Worm (Caenorhabditis elegans) whole organism, L4 larva: ENCODE results near the gene F07C6.3.

Source experiments
- F26F4.8 ChIP-seq: fragments of 200-800 bp; sonication (Bioruptor generic); conservative IDR thresholded peaks from 2 replicates; pipeline ENCODE4 v1.3.6; 2022; ENCODE audit warnings: missing genetic modification characterization, missing compliant biosample characterization
- F37D6.2 ChIP-seq: sonication (generic microtip); optimal IDR thresholded peaks from 2 replicates; lab custom pipeline; 2016; ENCODE audit warnings: mild to moderate bottlenecking, missing genetic modification characterization, missing compliant biosample characterization
- F49E8.2 ChIP-seq: sonication (generic microtip); optimal IDR thresholded peaks from 2 replicates; lab custom pipeline; 2016; ENCODE audit warnings: missing compliant biosample characterization, mild to moderate bottlenecking, missing genetic modification characterization, borderline replicate concordance
- R02D3.7 ChIP-seq: fragments of 150-350 bp; sonication (generic microtip); optimal IDR thresholded peaks from 3 replicates; lab custom pipeline; 2014; ENCODE audit warnings: missing biosample characterization, missing genetic modification characterization
- T20F7.1 ChIP-seq: fragments of 200-800 bp; sonication (Bioruptor generic); optimal IDR thresholded peaks from 2 replicates; lab custom pipeline; 2018; ENCODE audit warnings: mild to moderate bottlenecking, missing genetic modification characterization, missing compliant biosample characterization
- T26A8.4 ChIP-seq: fragments of 200-800 bp; sonication (Bioruptor generic); IDR thresholded peaks from 2 replicates; pipeline ENCODE4 v1.3.6; 2022; ENCODE audit warnings: missing genetic modification characterization, missing compliant biosample characterization
- ZK546.5 ChIP-seq, 2 experiments: sonication (generic microtip); optimal IDR thresholded peaks; 2 replicates each; lab custom pipeline; 2017; ENCODE audit warnings: missing biosample characterization in 2 of 2, missing genetic modification characterization in 2 of 2
- ceh-20 ChIP-seq: fragments of 200-800 bp; sonication (Bioruptor generic); IDR thresholded peaks from 2 replicates; pipeline ENCODE4 v1.3.6; 2022; ENCODE audit warnings: missing genetic modification reagents, missing genetic modification characterization, missing compliant biosample characterization
- cey-2 ChIP-seq: sonication (generic microtip); optimal IDR thresholded peaks from 3 replicates; lab custom pipeline; 2017; ENCODE audit warnings: missing genetic modification characterization, mild to moderate bottlenecking, missing compliant biosample characterization, antibody characterized with exemption, borderline replicate concordance; ENCODE audit not compliant: insufficient read depth
- daf-16 ChIP-seq, 3 experiments: sonication (generic microtip); optimal IDR thresholded peaks; 2 replicates each; lab custom pipeline; 2016 to 2017; ENCODE audit warnings: missing genetic modification characterization in 3 of 3, missing genetic modification reagents in 3 of 3, mild to moderate bottlenecking in 2 of 3, missing compliant biosample characterization in 2 of 3, missing biosample characterization in 1 of 3, moderate library complexity in 1 of 3
- daf-19 ChIP-seq: fragments of 200-800 bp; sonication (Bioruptor generic); conservative IDR thresholded peaks from 2 replicates; pipeline ENCODE4 v1.3.6; 2022; ENCODE audit warnings: missing genetic modification characterization, missing compliant biosample characterization
- dmd-6 ChIP-seq: fragments of 200-800 bp; sonication (Bioruptor generic); IDR thresholded peaks from 2 replicates; pipeline ENCODE4 v1.3.6; 2022; ENCODE audit warnings: missing genetic modification reagents, missing genetic modification characterization, missing compliant biosample characterization
- dmd-8 ChIP-seq: fragments of 200-800 bp; sonication (Bioruptor generic); IDR thresholded peaks from 2 replicates; pipeline ENCODE4 v1.3.6; 2022; ENCODE audit warnings: missing genetic modification characterization, missing compliant biosample characterization
- dpl-1 ChIP-seq: fragments of 150-350 bp; optimal IDR thresholded peaks from 2 replicates; lab custom pipeline; 2014; ENCODE audit warnings: missing biosample characterization, missing genetic modification reagents, missing genetic modification characterization
- dve-1 ChIP-seq: sonication (generic microtip); optimal IDR thresholded peaks from 2 replicates; lab custom pipeline; 2017; ENCODE audit warnings: antibody characterized with exemption, mild to moderate bottlenecking, missing genetic modification characterization, missing compliant biosample characterization; ENCODE audit not compliant: insufficient read depth
- egl-43 ChIP-seq: fragments of 200-800 bp; sonication (Bioruptor generic); IDR thresholded peaks from 2 replicates; pipeline ENCODE4 v1.3.6; 2022; ENCODE audit warnings: missing genetic modification reagents, missing genetic modification characterization, missing compliant biosample characterization
- fos-1 ChIP-seq: fragments of 150-350 bp; optimal IDR thresholded peaks from 2 replicates; lab custom pipeline; 2014; ENCODE audit warnings: missing biosample characterization, missing genetic modification characterization
- hlh-11 ChIP-seq: fragments of 200-800 bp; sonication (Bioruptor generic); optimal IDR thresholded peaks from 2 replicates; lab custom pipeline; 2018; ENCODE audit warnings: mild to moderate bottlenecking, missing genetic modification characterization, missing compliant biosample characterization
- jun-1 ChIP-seq: fragments of 150-350 bp; optimal IDR thresholded peaks from 2 replicates; lab custom pipeline; 2014; ENCODE audit warnings: missing biosample characterization, missing genetic modification reagents, missing genetic modification characterization
- lin-1 ChIP-seq: fragments of 200-800 bp; sonication (Bioruptor generic); IDR thresholded peaks from 2 replicates; pipeline ENCODE4 v1.3.6; 2022; ENCODE audit warnings: missing genetic modification reagents, missing genetic modification characterization, missing compliant biosample characterization
- lin-15B ChIP-seq: fragments of 150-350 bp; sonication (generic microtip); optimal IDR thresholded peaks from 3 replicates; lab custom pipeline; 2014; ENCODE audit warnings: missing biosample characterization, missing genetic modification characterization
- lin-29 ChIP-seq: fragments of 200-800 bp; sonication (Bioruptor generic); IDR thresholded peaks from 2 replicates; pipeline ENCODE4 v1.3.6; 2022; ENCODE audit warnings: missing genetic modification reagents, missing genetic modification characterization, missing compliant biosample characterization
- lin-38 ChIP-seq: fragments of 200-800 bp; sonication (Bioruptor generic); IDR thresholded peaks from 2 replicates; pipeline ENCODE4 v1.3.6; 2022; ENCODE audit warnings: missing genetic modification reagents, missing genetic modification characterization, missing compliant biosample characterization
- lir-3 ChIP-seq: sonication (generic microtip); optimal IDR thresholded peaks from 2 replicates; lab custom pipeline; 2016; ENCODE audit warnings: mild to moderate bottlenecking, missing genetic modification characterization, missing compliant biosample characterization
- lsy-2 ChIP-seq, 2 experiments: fragments of 150-350 bp in 1 of 2; sonication (generic microtip) in 1 of 2; optimal IDR thresholded peaks; 2 replicates each; lab custom pipeline; 2014 to 2017; ENCODE audit warnings: missing biosample characterization in 2 of 2, missing genetic modification characterization in 2 of 2
- madf-5 ChIP-seq, 2 experiments: fragments of 200-800 bp; sonication (Bioruptor generic); IDR thresholded peaks; 2 replicates each; pipeline ENCODE4 v1.3.6; 2022; ENCODE audit warnings: missing compliant biosample characterization in 2 of 2, missing genetic modification characterization in 2 of 2
- mes-2 ChIP-seq: sonication (generic microtip); optimal IDR thresholded peaks from 2 replicates; lab custom pipeline; 2016; ENCODE audit warnings: missing genotype, mild to moderate bottlenecking, missing genetic modification characterization, missing compliant biosample characterization; ENCODE audit not compliant: poor library complexity, severe bottlenecking
- mxl-3 ChIP-seq: fragments of 200-800 bp; sonication (Bioruptor generic); optimal IDR thresholded peaks from 2 replicates; lab custom pipeline; 2018; ENCODE audit warnings: mild to moderate bottlenecking, missing genetic modification characterization, missing compliant biosample characterization
- nhr-10 ChIP-seq: fragments of 150-350 bp; optimal IDR thresholded peaks from 2 replicates; lab custom pipeline; 2014; ENCODE audit warnings: missing biosample characterization, missing genetic modification characterization
- nhr-102 ChIP-seq: sonication (generic microtip); optimal IDR thresholded peaks from 2 replicates; lab custom pipeline; 2016; ENCODE audit warnings: mild to moderate bottlenecking, missing genetic modification characterization, moderate library complexity, missing compliant biosample characterization
- nhr-11 ChIP-seq: fragments of 150-350 bp; optimal IDR thresholded peaks from 2 replicates; lab custom pipeline; 2014; ENCODE audit warnings: missing biosample characterization, missing genetic modification characterization
- nhr-111 ChIP-seq: fragments of 200-800 bp; sonication (Bioruptor generic); optimal IDR thresholded peaks from 2 replicates; lab custom pipeline; 2018; ENCODE audit warnings: mild to moderate bottlenecking, missing genetic modification characterization, missing compliant biosample characterization
- nhr-237 ChIP-seq: sonication (generic microtip); optimal IDR thresholded peaks from 2 replicates; lab custom pipeline; 2017; ENCODE audit warnings: missing biosample characterization, missing genetic modification characterization
- nhr-25 ChIP-seq: sonication (generic microtip); optimal IDR thresholded peaks from 2 replicates; lab custom pipeline; 2017; ENCODE audit warnings: missing genetic modification characterization, mild to moderate bottlenecking, missing compliant biosample characterization, antibody characterized with exemption, moderate library complexity, borderline replicate concordance; ENCODE audit not compliant: insufficient read depth
- nhr-41 ChIP-seq: fragments of 200-800 bp; sonication (Bioruptor generic); IDR thresholded peaks from 2 replicates; pipeline ENCODE4 v1.3.6; 2022; ENCODE audit warnings: missing genetic modification reagents, missing genetic modification characterization, missing compliant biosample characterization
- nhr-48 ChIP-seq: sonication (generic microtip); optimal IDR thresholded peaks from 2 replicates; lab custom pipeline; 2016; ENCODE audit warnings: mild to moderate bottlenecking, missing genetic modification characterization, missing compliant biosample characterization
- nhr-6 ChIP-seq: fragments of 150-350 bp; optimal IDR thresholded peaks from 2 replicates; lab custom pipeline; 2014; ENCODE audit warnings: missing biosample characterization, missing genetic modification characterization
- nhr-77 ChIP-seq: fragments of 150-350 bp; optimal IDR thresholded peaks from 2 replicates; lab custom pipeline; 2014; ENCODE audit warnings: missing biosample characterization, missing genetic modification characterization
- php-3 ChIP-seq: fragments of 200-800 bp; sonication (Bioruptor generic); IDR thresholded peaks from 2 replicates; pipeline ENCODE4 v1.3.6; 2022; ENCODE audit warnings: missing genetic modification reagents, missing genetic modification characterization, missing compliant biosample characterization
- pqm-1 ChIP-seq: sonication (generic microtip); optimal IDR thresholded peaks from 2 replicates; lab custom pipeline; 2017; ENCODE audit warnings: missing biosample characterization, missing genetic modification characterization
- saeg-2 ChIP-seq: fragments of 200-800 bp; sonication (Bioruptor generic); IDR thresholded peaks from 2 replicates; pipeline ENCODE4 v1.3.6; 2022; ENCODE audit warnings: missing genetic modification reagents, missing genetic modification characterization, missing compliant biosample characterization
- spr-1 ChIP-seq: sonication (generic microtip); optimal IDR thresholded peaks from 2 replicates; lab custom pipeline; 2016; ENCODE audit warnings: mild to moderate bottlenecking, missing genetic modification characterization, missing compliant biosample characterization
- spr-3 ChIP-seq: fragments of 200-800 bp; sonication (Bioruptor generic); optimal IDR thresholded peaks from 2 replicates; lab custom pipeline; 2018; ENCODE audit warnings: mild to moderate bottlenecking, missing genetic modification characterization, missing compliant biosample characterization
- tra-1 ChIP-seq: fragments of 200-800 bp; sonication (Bioruptor generic); IDR thresholded peaks from 2 replicates; pipeline ENCODE4 v1.3.6; 2022; ENCODE audit warnings: missing genetic modification reagents, missing genetic modification characterization, missing compliant biosample characterization
- unc-62 ChIP-seq, 3 experiments: fragments of 150-350 bp in 1 of 3; sonication (generic microtip); optimal IDR thresholded peaks in 2 of 3; peaks in 1 of 3; 1 replicate in 1 of 3; 2 replicates in 2 of 3; lab custom pipeline; 2014 to 2017; ENCODE audit warnings: missing biosample characterization in 3 of 3, missing genetic modification characterization in 3 of 3, missing genetic modification reagents in 3 of 3, missing genotype in 1 of 3
- vab-7 ChIP-seq: fragments of 200-800 bp; sonication (Bioruptor generic); IDR thresholded peaks from 2 replicates; pipeline ENCODE4 v1.3.6; 2022; ENCODE audit warnings: missing genetic modification reagents, missing genetic modification characterization, missing compliant biosample characterization
- zfp-2 ChIP-seq: sonication (generic microtip); optimal IDR thresholded peaks from 2 replicates; lab custom pipeline; 2016; ENCODE audit warnings: mild to moderate bottlenecking, missing genetic modification characterization, missing compliant biosample characterization
- zip-11 ChIP-seq: fragments of 200-800 bp; sonication (Bioruptor generic); IDR thresholded peaks from 2 replicates; pipeline ENCODE4 v1.3.6; 2022; ENCODE audit warnings: missing genetic modification characterization, missing compliant biosample characterization
- zip-2 ChIP-seq: fragments of 150-350 bp; optimal IDR thresholded peaks from 2 replicates; lab custom pipeline; 2014; ENCODE audit warnings: missing biosample characterization, missing genetic modification characterization
- ztf-7 ChIP-seq: fragments of 150-350 bp; optimal IDR thresholded peaks from 2 replicates; lab custom pipeline; 2014; ENCODE audit warnings: missing biosample characterization, missing genetic modification characterization

The F07C6.3 gene

ce11 chrIV:12795371-12795936 is 6.4 kb downstream of the F07C6.3 start:
- TF ChIP-seq zfp-2 (tag; lab: Kevin White, UChicago) (no peak), nhr-111 (GFP tag; lab: Kevin White, UChicago) (no peak), egl-43 (GFP tag; lab: Robert Waterston, UW) (no peak), daf-16 (GFP tag; optimal IDR thresholded peaks at IDR 0.05; lab: Kevin White, UChicago) (no peak), daf-16 (tag; optimal IDR thresholded peaks at IDR 0.05; lab: Kevin White, UChicago) (peak; percentile 6), nhr-11 (tag; lab: Kevin White, UChicago) (no peak), zip-2 (tag; lab: Kevin White, UChicago) (no peak), ZK546.5 (tag; optimal IDR thresholded peaks at IDR 0.05; lab: Kevin White, UChicago) (no peak), spr-3 (no peak), jun-1 (tag; lab: Kevin White, UChicago) (no peak), nhr-25 (tag; lab: Kevin White, UChicago) (no peak), dmd-8 (GFP tag; lab: Robert Waterston, UW) (no peak), nhr-237 (no peak), lir-3 (tag; lab: Kevin White, UChicago) (no peak), F37D6.2 (tag; lab: Kevin White, UChicago) (no peak), T20F7.1 (GFP tag; lab: Kevin White, UChicago) (no peak), lin-1 (GFP tag; lab: Robert Waterston, UW) (no peak), R02D3.7 (no peak), lin-29 (no peak), unc-62 (GFP tag; optimal IDR thresholded peaks at IDR 0.05 in 1 of 2; lab: Kevin White, UChicago) (no peak), unc-62 (tag; optimal IDR thresholded peaks at IDR 0.05; lab: Kevin White, UChicago) (no peak), mxl-3 (GFP tag; lab: Kevin White, UChicago) (no peak), T26A8.4 (GFP tag; lab: Robert Waterston, UW) (peak; percentile 61), F26F4.8 (GFP tag; lab: Robert Waterston, UW) (no peak), tra-1 (GFP tag; lab: Robert Waterston, UW) (no peak), lsy-2 (tag; optimal IDR thresholded peaks at IDR 0.05; lab: Kevin White, UChicago) (no peak), zip-11 (GFP tag; lab: Robert Waterston, UW) (no peak), php-3 (GFP tag; lab: Robert Waterston, UW) (peak; percentile 55; the same call in 1 of the 2 replicates), pqm-1 (tag; lab: Kevin White, UChicago) (no peak), nhr-6 (tag; lab: Kevin White, UChicago) (no peak), ceh-20 (GFP tag; lab: Robert Waterston, UW) (no peak), fos-1 (tag; lab: Kevin White, UChicago) (no peak), daf-19 (GFP tag; lab: Robert Waterston, UW) (no peak), nhr-102 (peak; percentile 4), nhr-77 (tag; lab: Kevin White, UChicago) (no peak), nhr-48 (tag; lab: Kevin White, UChicago) (no peak), ztf-7 (tag; lab: Kevin White, UChicago) (no peak), lin-15B (tag; lab: Kevin White, UChicago) (no peak), saeg-2 (no peak), madf-5 (GFP tag; IDR thresholded peaks at IDR 0.05; lab: Robert Waterston, UW) (no peak), nhr-41 (GFP tag; lab: Robert Waterston, UW) (no peak), dmd-6 (GFP tag; lab: Robert Waterston, UW) (no peak), spr-1 (tag; lab: Kevin White, UChicago) (no peak), cey-2 (no peak), dpl-1 (GFP tag; lab: Kevin White, UChicago) (no peak), mes-2 (tag; lab: Kevin White, UChicago) (no peak), F49E8.2 (tag; lab: Kevin White, UChicago) (no peak), hlh-11 (tag; lab: Kevin White, UChicago) (no peak), dve-1 (peak; percentile 14), lin-38 (GFP tag; lab: Robert Waterston, UW) (no peak; the same call in 1 of the 2 replicates), vab-7 (GFP tag; lab: Robert Waterston, UW) (no peak), nhr-10 (tag; lab: Kevin White, UChicago) (no peak)
